Worm (Caenorhabditis elegans) whole organism, late embryonic: Measurements from ENCODE around the gene hpo-10.
A peak's percentile ranks its signal among the peaks of the same experiment; 100 is the strongest.

Source experiments
- C38D4.7 ChIP-seq: fragments of 200-800 bp; sonication (Bioruptor generic); optimal IDR thresholded peaks from 2 replicates; lab custom pipeline; 2018; ENCODE audit warnings: mild to moderate bottlenecking, missing genetic modification characterization, moderate library complexity, missing compliant biosample characterization
- ama-1 ChIP-seq: fragments of 150-350 bp; optimal IDR thresholded peaks from 2 replicates; lab custom pipeline; 2014
- ceh-48 ChIP-seq: sonication (generic microtip); optimal IDR thresholded peaks from 2 replicates; lab custom pipeline; 2016; ENCODE audit warnings: missing genetic modification characterization, inconsistent platforms, missing compliant biosample characterization
- elt-2 ChIP-seq: sonication (generic microtip); optimal IDR thresholded peaks from 2 replicates; lab custom pipeline; 2016; ENCODE audit warnings: missing genetic modification reagents, missing genetic modification characterization, missing compliant biosample characterization
- fkh-6 ChIP-seq: sonication (generic microtip); optimal IDR thresholded peaks from 2 replicates; lab custom pipeline; 2016; ENCODE audit warnings: missing genetic modification characterization, missing compliant biosample characterization
- nfya-1 ChIP-seq: sonication (generic microtip); optimal IDR thresholded peaks from 2 replicates; lab custom pipeline; 2017; ENCODE audit warnings: missing genetic modification characterization, mild to moderate bottlenecking, missing compliant biosample characterization, antibody characterized with exemption, moderate library complexity
- nhr-11 ChIP-seq: fragments of 150-350 bp; optimal IDR thresholded peaks from 2 replicates; lab custom pipeline; 2014; ENCODE audit warnings: missing biosample characterization, missing genetic modification characterization
- nhr-232 ChIP-seq: sonication (generic microtip); optimal IDR thresholded peaks from 2 replicates; lab custom pipeline; 2016; ENCODE audit warnings: missing genetic modification characterization, missing compliant biosample characterization
- pqm-1 ChIP-seq: sonication (generic microtip); optimal IDR thresholded peaks from 2 replicates; lab custom pipeline; 2016; ENCODE audit warnings: missing genetic modification characterization, missing compliant biosample characterization
- sdc-2 ChIP-seq: sonication (generic microtip); optimal IDR thresholded peaks from 2 replicates; lab custom pipeline; 2016; ENCODE audit warnings: missing genotype, missing genetic modification characterization, missing compliant biosample characterization
- ttx-3 ChIP-seq: sonication (generic microtip); optimal IDR thresholded peaks from 2 replicates; lab custom pipeline; 2016; ENCODE audit warnings: missing genetic modification reagents, missing genetic modification characterization, missing compliant biosample characterization

DNA sequence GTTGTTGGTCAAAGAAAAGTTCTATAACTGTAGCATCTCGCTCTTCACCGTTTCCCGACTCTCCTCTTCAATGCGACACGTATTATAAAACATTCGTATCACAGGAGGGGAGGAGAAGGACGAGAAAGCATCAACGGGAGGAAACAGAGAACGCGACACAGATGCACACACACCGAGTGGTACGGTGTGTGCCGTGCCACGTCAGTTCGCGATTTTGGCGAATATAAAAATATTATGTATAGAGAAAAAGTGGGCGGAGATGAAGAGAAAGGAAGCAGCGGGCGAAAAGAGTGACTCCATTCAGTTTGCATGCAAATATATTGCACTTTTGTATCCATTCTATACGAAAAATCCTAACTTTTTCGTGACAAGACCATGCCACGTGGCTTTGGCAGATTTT lies 35.4 kb downstream of the hpo-10 start:
- no peak for TF ChIP-seq ttx-3 (tag; lab: Kevin White, UChicago)
- TF ChIP-seq elt-2 (tag; lab: Kevin White, UChicago), result peak; percentile 5
- TF ChIP-seq nhr-11 (tag; lab: Kevin White, UChicago), result no peak
- TF ChIP-seq nfya-1, result peak; percentile 55
- TF ChIP-seq sdc-2, result no peak
- no peak for TF ChIP-seq ceh-48 (tag; lab: Kevin White, UChicago)
- no peak for TF ChIP-seq ama-1 (lab: Kevin White, UChicago)
- TF ChIP-seq fkh-6, result no peak
- no peak for TF ChIP-seq pqm-1 (tag; lab: Kevin White, UChicago)
- no peak for TF ChIP-seq C38D4.7
- no peak for TF ChIP-seq nhr-232 (tag; lab: Kevin White, UChicago)
